Worm (Caenorhabditis elegans) whole organism, L4 larva: ENCODE data around the gene EEED8.18.

Experiments used
- ama-1 ChIP-seq: fragments of 150-350 bp; optimal IDR thresholded peaks from 2 replicates; lab custom pipeline; 2014; ENCODE audit warnings: inconsistent platforms, mixed read lengths
- arid-1 ChIP-seq: fragments of 200-800 bp; sonication (Bioruptor generic); conservative IDR thresholded peaks from 2 replicates; pipeline ENCODE4 v1.3.6; 2022; ENCODE audit warnings: missing genetic modification reagents, missing genetic modification characterization, missing compliant biosample characterization
- ces-1 ChIP-seq: fragments of 150-350 bp; sonication (generic microtip); optimal IDR thresholded peaks from 4 replicates; lab custom pipeline; 2014; ENCODE audit warnings: missing biosample characterization, missing genetic modification reagents, missing genetic modification characterization
- dpl-1 ChIP-seq: fragments of 150-350 bp; optimal IDR thresholded peaks from 2 replicates; lab custom pipeline; 2014; ENCODE audit warnings: missing biosample characterization, missing genetic modification reagents, missing genetic modification characterization
- hif-1 ChIP-seq, 2 experiments: sonication (generic microtip); optimal IDR thresholded peaks; 2 replicates each; lab custom pipeline; 2016 to 2017; ENCODE audit warnings: missing compliant biosample characterization in 2 of 2, missing genetic modification characterization in 2 of 2, missing genetic modification reagents in 2 of 2, missing genotype in 2 of 2, mild to moderate bottlenecking in 1 of 2
- lsy-2 ChIP-seq, 2 experiments: fragments of 150-350 bp in 1 of 2; sonication (generic microtip) in 1 of 2; optimal IDR thresholded peaks; 2 replicates each; lab custom pipeline; 2014 to 2017; ENCODE audit warnings: missing biosample characterization in 2 of 2, missing genetic modification characterization in 2 of 2
- nhr-25 ChIP-seq: sonication (generic microtip); optimal IDR thresholded peaks from 2 replicates; lab custom pipeline; 2017; ENCODE audit warnings: missing genetic modification characterization, mild to moderate bottlenecking, missing compliant biosample characterization, antibody characterized with exemption, moderate library complexity, borderline replicate concordance; ENCODE audit not compliant: insufficient read depth
- pha-4 ChIP-seq, 2 experiments: fragments of 150-350 bp in 1 of 2; fragments of 200-800 bp in 1 of 2; sonication (Bioruptor generic) in 1 of 2; IDR thresholded peaks in 1 of 2; optimal IDR thresholded peaks in 1 of 2; 2 replicates each; pipeline versions ENCODE4 v1.3.6 to Lab custom; 2014 to 2022; ENCODE audit warnings: missing genetic modification characterization in 2 of 2, missing genetic modification reagents in 2 of 2, missing biosample characterization in 1 of 2, missing compliant biosample characterization in 1 of 2
- snpc-4 ChIP-seq: fragments of 150-350 bp; optimal IDR thresholded peaks from 2 replicates; lab custom pipeline; 2014; ENCODE audit warnings: missing biosample characterization, missing genetic modification characterization

DNA sequence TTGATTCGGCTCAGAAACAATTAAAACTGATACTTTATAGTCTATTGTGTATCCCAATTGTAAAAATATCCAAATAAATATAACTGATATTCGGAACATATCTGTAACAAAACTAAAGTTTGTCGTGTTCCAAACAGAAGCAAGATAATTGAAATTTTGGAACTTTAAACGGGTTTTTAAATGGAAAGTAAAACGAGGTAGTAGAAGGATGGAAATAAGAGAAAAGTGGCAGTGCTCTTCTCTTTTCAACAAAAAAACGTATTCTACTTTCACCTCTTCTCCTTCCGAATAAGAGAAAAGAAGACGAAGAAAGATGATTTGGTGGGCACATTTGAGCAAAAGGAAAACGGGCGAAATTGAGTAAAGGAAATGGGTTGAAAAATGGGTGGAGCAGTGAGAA, 34.1 kb upstream of the EEED8.18 start, which contains the start of gene nmr-1:
- no peak for TF ChIP-seq ces-1 (GFP tag; lab: Kevin White, UChicago)
- TF ChIP-seq arid-1 (GFP tag; lab: Robert Waterston, UW): no peak
- no peak for TF ChIP-seq nhr-25
- no peak for TF ChIP-seq snpc-4 (tag; lab: Kevin White, UChicago)
- no peak for TF ChIP-seq hif-1 (tag; optimal IDR thresholded peaks at IDR 0.05; lab: Kevin White, UChicago)
- no peak for TF ChIP-seq dpl-1 (GFP tag; lab: Kevin White, UChicago)
- TF ChIP-seq lsy-2 (tag; optimal IDR thresholded peaks at IDR 0.05; lab: Kevin White, UChicago): no peak
- no peak for TF ChIP-seq ama-1 (lab: Kevin White, UChicago)
- TF ChIP-seq pha-4 (GFP tag; IDR thresholded peaks at IDR 0.05; lab: Robert Waterston, UW): no peak
- no peak for TF ChIP-seq pha-4 (tag; optimal IDR thresholded peaks at IDR 0.05; lab: Kevin White, UChicago)
